Fruit fly (Drosophila melanogaster) whole organism, wandering third instar larva: Measurements from ENCODE around the gene Arfrp1.
A peak's percentile ranks its signal among the peaks of the same experiment; 100 is the strongest.

Experiments used
- CG32264 ChIP-seq: fragments of 200-800 bp; sonication (Bioruptor generic); optimal IDR thresholded peaks from 2 replicates; lab custom pipeline; 2016; ENCODE audit warnings: missing biosample characterization, missing genetic modification characterization
- CG9705 ChIP-seq: fragments of 200-800 bp; sonication (Bioruptor generic); optimal IDR thresholded peaks from 2 replicates; lab custom pipeline; 2018; ENCODE audit warnings: missing biosample characterization, mild to moderate bottlenecking, missing genetic modification characterization
- CrebA ChIP-seq: fragments of 200-800 bp; sonication (Bioruptor generic); optimal IDR thresholded peaks from 2 replicates; lab custom pipeline; 2016; ENCODE audit warnings: missing biosample characterization, mild to moderate bottlenecking, missing genetic modification characterization, borderline replicate concordance
- Dfd ChIP-seq: fragments of >200 bp; optimal IDR thresholded peaks from 2 replicates; lab custom pipeline; 2017; ENCODE audit warnings: missing biosample characterization, missing genetic modification characterization
- Dif ChIP-seq: fragments of 200-275, 200-300 bp; sonication (Bioruptor generic); optimal IDR thresholded peaks from 2 replicates; lab custom pipeline; 2018; ENCODE audit warnings: missing biosample characterization, missing genetic modification characterization; ENCODE audit not compliant: partially characterized antibody
- GATAd ChIP-seq: sonication (Bioruptor generic); optimal IDR thresholded peaks from 2 replicates; lab custom pipeline; 2016; ENCODE audit warnings: missing biosample characterization, missing genetic modification characterization
- HLH106 ChIP-seq: fragments of 200-800 bp; optimal IDR thresholded peaks from 3 replicates; lab custom pipeline; 2019; ENCODE audit warnings: missing biosample characterization, mild to moderate bottlenecking, missing genetic modification characterization, moderate library complexity
- Hr78 ChIP-seq: fragments of >200 bp; optimal IDR thresholded peaks from 2 replicates; lab custom pipeline; 2017; ENCODE audit warnings: missing biosample characterization, missing genetic modification characterization
- Hr83 ChIP-seq: fragments of 200-300 bp; sonication (Bioruptor generic); optimal IDR thresholded peaks from 2 replicates; lab custom pipeline; 2016; ENCODE audit warnings: missing biosample characterization, mild to moderate bottlenecking, missing genetic modification characterization, moderate library complexity; ENCODE audit not compliant: poor library complexity, severe bottlenecking
- Jra ChIP-seq: sonication (Bioruptor generic); optimal IDR thresholded peaks from 2 replicates; lab custom pipeline; 2016; ENCODE audit warnings: missing biosample characterization, missing genetic modification characterization
- Mio ChIP-seq: sonication (Bioruptor generic); optimal IDR thresholded peaks from 2 replicates; lab custom pipeline; 2016; ENCODE audit warnings: missing biosample characterization, missing genetic modification characterization
- Myc ChIP-seq: fragments of >200 bp; optimal IDR thresholded peaks from 2 replicates; lab custom pipeline; 2017
- N ChIP-seq: fragments of >200 bp; optimal IDR thresholded peaks from 2 replicates; lab custom pipeline; 2018; ENCODE audit warnings: missing biosample characterization, missing external identifiers, missing genetic modification characterization
- OdsH ChIP-seq: fragments of 200-800 bp; sonication (Bioruptor generic); optimal IDR thresholded peaks from 2 replicates; lab custom pipeline; 2016; ENCODE audit warnings: missing biosample characterization, mild to moderate bottlenecking, missing genetic modification characterization
- Rel ChIP-seq, 2 experiments: fragments of 200-800 bp; sonication (Bioruptor generic) in 1 of 2; optimal IDR thresholded peaks; 2 replicates in 1 of 2; 3 replicates in 1 of 2; lab custom pipeline; 2016 to 2019; ENCODE audit warnings: mild to moderate bottlenecking in 2 of 2, missing biosample characterization in 2 of 2, missing genetic modification characterization in 2 of 2, moderate library complexity in 1 of 2
- Sp1 ChIP-seq: fragments of 200-800 bp; sonication (Bioruptor generic); optimal IDR thresholded peaks from 3 replicates; lab custom pipeline; 2019; ENCODE audit warnings: missing biosample characterization, mild to moderate bottlenecking, missing genetic modification characterization, moderate library complexity
- Vsx2 ChIP-seq: fragments of 200-300, 225-300 bp; sonication (Bioruptor generic); optimal IDR thresholded peaks from 2 replicates; lab custom pipeline; 2018; ENCODE audit warnings: missing biosample characterization, missing genetic modification characterization; ENCODE audit not compliant: partially characterized antibody
- br ChIP-seq: fragments of 200-800 bp; sonication (Bioruptor generic); optimal IDR thresholded peaks from 2 replicates; lab custom pipeline; 2016; ENCODE audit warnings: missing biosample characterization, missing genetic modification characterization
- brk ChIP-seq: fragments of 200-800 bp; sonication (Bioruptor generic); optimal IDR thresholded peaks from 2 replicates; lab custom pipeline; 2016; ENCODE audit warnings: missing biosample characterization, mild to moderate bottlenecking, missing genetic modification characterization
- dl ChIP-seq, 2 experiments: fragments of 175-275, 200-275 bp in 1 of 2; fragments of 200-275 bp in 1 of 2; sonication (Bioruptor generic); optimal IDR thresholded peaks; lab custom pipeline; 2018; ENCODE audit warnings: mild to moderate bottlenecking in 2 of 2, missing biosample characterization in 2 of 2, missing genetic modification characterization in 2 of 2, moderate library complexity in 2 of 2; ENCODE audit not compliant: partially characterized antibody in 2 of 2, insufficient read depth in 1 of 2
- dmrt93B ChIP-seq: fragments of 200-800 bp; sonication (Bioruptor generic); optimal IDR thresholded peaks from 2 replicates; lab custom pipeline; 2018; ENCODE audit warnings: missing biosample characterization, mild to moderate bottlenecking, missing genetic modification characterization
- dsf ChIP-seq: sonication (Bioruptor generic); optimal IDR thresholded peaks from 2 replicates; lab custom pipeline; 2016; ENCODE audit warnings: missing biosample characterization, missing genetic modification characterization, borderline replicate concordance
- ey ChIP-seq: fragments of 200-800 bp; sonication (Bioruptor generic); optimal IDR thresholded peaks from 2 replicates; lab custom pipeline; 2016; ENCODE audit warnings: missing biosample characterization, missing genetic modification characterization
- foxo ChIP-seq, 2 experiments: fragments of 200-800 bp; sonication (Bioruptor generic); optimal IDR thresholded peaks; 2 replicates in 1 of 2; 3 replicates in 1 of 2; lab custom pipeline; 2016 to 2017; ENCODE audit warnings: missing biosample characterization in 2 of 2, missing genetic modification characterization in 2 of 2
- fru ChIP-seq: fragments of 200-800 bp; sonication (Bioruptor generic); optimal IDR thresholded peaks from 3 replicates; lab custom pipeline; 2016; ENCODE audit warnings: missing biosample characterization, mild to moderate bottlenecking, missing genetic modification characterization
- h ChIP-seq: fragments of 200-800 bp; sonication (Bioruptor generic); optimal IDR thresholded peaks from 3 replicates; lab custom pipeline; 2016; ENCODE audit warnings: missing biosample characterization, mild to moderate bottlenecking, missing genetic modification characterization
- jim ChIP-seq: fragments of 175-275, 200-325 bp; sonication (Bioruptor generic); optimal IDR thresholded peaks from 2 replicates; lab custom pipeline; 2016; ENCODE audit warnings: missing biosample characterization, mild to moderate bottlenecking, missing genetic modification characterization
- lola ChIP-seq: fragments of >200 bp; optimal IDR thresholded peaks from 2 replicates; lab custom pipeline; 2017; ENCODE audit warnings: missing biosample characterization, missing genetic modification characterization
- pan ChIP-seq: fragments of >200 bp; optimal IDR thresholded peaks from 2 replicates; lab custom pipeline; 2017
- psq ChIP-seq: fragments of 200-800 bp; sonication (Bioruptor generic); optimal IDR thresholded peaks from 3 replicates; lab custom pipeline; 2017; ENCODE audit warnings: missing biosample characterization, mild to moderate bottlenecking, missing genetic modification characterization, moderate library complexity
- rgr ChIP-seq: fragments of 200-800 bp; sonication (Bioruptor generic); optimal IDR thresholded peaks from 3 replicates; lab custom pipeline; 2016; ENCODE audit warnings: missing biosample characterization, mild to moderate bottlenecking, missing genetic modification characterization
- sage ChIP-seq: fragments of 200-800 bp; sonication (Bioruptor generic); optimal IDR thresholded peaks from 2 replicates; lab custom pipeline; 2016; ENCODE audit warnings: missing biosample characterization, mild to moderate bottlenecking, missing genetic modification characterization
- sv ChIP-seq: fragments of 200-800 bp; sonication (Bioruptor generic); optimal IDR thresholded peaks from 3 replicates; lab custom pipeline; 2016; ENCODE audit warnings: missing biosample characterization, missing genetic modification characterization
- tai ChIP-seq: sonication (Bioruptor generic); optimal IDR thresholded peaks from 2 replicates; lab custom pipeline; 2016; ENCODE audit warnings: missing biosample characterization, missing genetic modification characterization
- woc ChIP-seq: sonication (Bioruptor generic); optimal IDR thresholded peaks from 2 replicates; lab custom pipeline; 2016; ENCODE audit warnings: missing biosample characterization, mild to moderate bottlenecking, missing genetic modification characterization

The Arfrp1 gene

DNA sequence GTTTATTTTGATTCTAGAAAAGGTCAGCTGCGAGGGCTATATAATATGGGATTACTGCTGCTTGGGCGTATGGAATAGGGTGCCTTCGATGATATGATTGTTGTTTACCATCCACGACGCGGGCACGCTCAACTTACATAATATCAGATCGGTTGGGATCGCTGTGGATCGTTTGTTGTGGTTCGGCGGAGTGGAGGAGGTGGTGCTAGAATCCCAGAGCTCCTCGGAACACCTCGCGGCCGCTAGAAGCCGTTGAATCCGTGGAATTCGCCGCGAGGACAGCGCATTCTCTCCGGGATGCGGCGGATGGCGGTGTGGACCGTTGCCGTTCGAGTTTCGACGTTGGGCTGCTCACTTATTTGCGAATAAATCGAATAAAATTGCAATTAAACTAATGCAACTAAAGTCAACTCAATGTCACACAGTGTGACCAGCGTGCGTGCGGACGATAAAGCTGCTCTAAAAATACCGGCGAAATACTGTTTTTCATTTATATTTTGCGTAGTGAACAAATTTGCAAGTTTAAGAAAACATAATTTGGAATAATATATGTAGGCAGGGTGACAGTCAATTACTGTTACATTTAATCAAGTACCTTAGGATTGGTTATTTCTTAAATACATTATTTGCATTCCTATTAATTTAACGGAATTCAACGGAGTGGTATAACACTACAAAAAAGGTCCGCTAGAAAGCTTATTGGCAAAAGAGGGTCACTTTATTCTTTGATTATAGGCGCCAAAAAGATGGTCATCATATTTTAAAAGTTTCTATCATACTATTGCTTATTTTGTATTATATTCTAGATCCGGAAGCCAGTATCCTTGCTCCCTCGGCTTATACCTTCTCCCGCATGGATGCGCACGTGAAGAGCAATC is 3.3 kb upstream of the Arfrp1 start, which contains the start of gene CG7766:
Gene CG7766 (minus strand): TSS at position 432 of the 878 bp plus-strand sequence.
- TF ChIP-seq HLH106 (tag; lab: Kevin White, UChicago), result no peak
- no peak for TF ChIP-seq h (GFP tag; lab: Kevin White, UChicago)
- TF ChIP-seq Hr83 (GFP tag; lab: Kevin White, UChicago), result no peak
- TF ChIP-seq OdsH (GFP tag; lab: Kevin White, UChicago), result no peak
- no peak for TF ChIP-seq GATAd (GFP tag; lab: Kevin White, UChicago)
- TF ChIP-seq Mio (GFP tag; lab: Kevin White, UChicago), result no peak
- no peak for TF ChIP-seq CG9705 (GFP tag; lab: Kevin White, UChicago)
- TF ChIP-seq Dif (GFP tag; lab: Kevin White, UChicago), result no peak
- TF ChIP-seq Jra (GFP tag; lab: Kevin White, UChicago), result no peak

- TF ChIP-seq lola (GFP tag; lab: Kevin White, UChicago) (no peak), N (GFP tag; lab: Kevin White, UChicago) (no peak), HLH106 (tag; lab: Kevin White, UChicago) (no peak), tai (GFP tag; lab: Kevin White, UChicago) (no peak), woc (peak; percentile 50), OdsH (GFP tag; lab: Kevin White, UChicago) (no peak), sv (peak; percentile 1), Vsx2 (no peak), CG32264 (GFP tag; lab: Kevin White, UChicago) (no peak), ey (GFP tag; lab: Kevin White, UChicago) (no peak)
Observed at dm6 chrX:9106212-9106774, 576 bp upstream of the Arfrp1 start, which contains the start of gene Bx42. Gene Bx42 (minus strand): TSS chrX:9106604.

dm6 chrX:9108387-9108786 is 1.5 kb downstream of the Arfrp1 start, which contains the start of gene AP-1gamma:
Gene AP-1gamma (plus strand): TSS chrX:9108691.
- peak; percentile 6 for TF ChIP-seq psq (GFP tag; lab: Kevin White, UChicago)
- TF ChIP-seq pan (lab: Kevin White, UChicago), result no peak

- TF ChIP-seq CG32264 (GFP tag; lab: Kevin White, UChicago) (no peak), rgr (GFP tag; lab: Kevin White, UChicago) (peak; percentile 21), psq (GFP tag; lab: Kevin White, UChicago) (peak; percentile 21), woc (peak; percentile 68), Hr78 (no peak), Sp1 (GFP tag; lab: Kevin White, UChicago) (peak; percentile 19), Mio (GFP tag; lab: Kevin White, UChicago) (no peak), CrebA (GFP tag; lab: Kevin White, UChicago) (no peak), dl (GFP tag; optimal IDR thresholded peaks at IDR 0.05; lab: Kevin White, UChicago; ENCODE audit: insufficient read depth in 1 of 2, partially characterized antibody in 2 of 2) (no peak), Vsx2 (no peak), OdsH (GFP tag; lab: Kevin White, UChicago) (peak; percentile 28), Hr83 (GFP tag; lab: Kevin White, UChicago) (peak; percentile 17), Myc (lab: Kevin White, UChicago) (no peak), GATAd (GFP tag; lab: Kevin White, UChicago) (no peak), jim (no peak), ey (GFP tag; lab: Kevin White, UChicago) (peak; percentile 25), tai (GFP tag; lab: Kevin White, UChicago) (no peak), Dif (GFP tag; lab: Kevin White, UChicago) (no peak), HLH106 (tag; lab: Kevin White, UChicago) (peak; percentile 58), pan (lab: Kevin White, UChicago) (no peak), h (GFP tag; lab: Kevin White, UChicago) (peak; percentile 7), br (GFP tag; lab: Kevin White, UChicago) (no peak), sage (no peak), dmrt93B (GFP tag; lab: Kevin White, UChicago) (no peak), fru (peak; percentile 29), lola (GFP tag; lab: Kevin White, UChicago) (no peak), sv (no peak), brk (GFP tag; lab: Kevin White, UChicago) (no peak), dsf (GFP tag; lab: Kevin White, UChicago) (no peak), N (GFP tag; lab: Kevin White, UChicago) (no peak), Rel (GFP tag; optimal IDR thresholded peaks at IDR 0.05; lab: Kevin White, UChicago) (no peak), Rel (tag; optimal IDR thresholded peaks at IDR 0.05; lab: Kevin White, UChicago) (no peak), foxo (GFP tag; optimal IDR thresholded peaks at IDR 0.05; lab: Kevin White, UChicago) (peak in 1 of 2 experiments; percentile 37), Jra (GFP tag; lab: Kevin White, UChicago) (no peak), CG9705 (GFP tag; lab: Kevin White, UChicago) (peak; percentile 8), Dfd (GFP tag; lab: Kevin White, UChicago) (no peak)
Observed at dm6 chrX:9109072-9109844, 2.4 kb downstream of the Arfrp1 start.
